Fruit fly (Drosophila melanogaster) whole organism, embryonic: ENCODE measurements around the gene wuho.

ENCODE experiments used
- ATbp ChIP-seq: fragments of 200-800 bp; sonication (Bioruptor generic); optimal IDR thresholded peaks from 2 replicates; lab custom pipeline; 2017; ENCODE audit warnings: missing biosample characterization, mild to moderate bottlenecking, missing genetic modification characterization, missing genetic modification reagents
- BEAF-32 ChIP-seq: fragments of 200-800 bp; sonication (Bioruptor generic); optimal IDR thresholded peaks from 3 replicates; lab custom pipeline; 2017; ENCODE audit warnings: missing biosample characterization, missing genetic modification characterization, mild to moderate bottlenecking, moderate library complexity, missing genetic modification reagents
- BtbVII ChIP-seq: fragments of 200-800 bp; sonication (Bioruptor generic); optimal IDR thresholded peaks from 3 replicates; lab custom pipeline; 2017; ENCODE audit warnings: missing biosample characterization, mild to moderate bottlenecking, missing genetic modification characterization
- CG11398 ChIP-seq: fragments of 200-800 bp; sonication (Bioruptor generic); optimal IDR thresholded peaks from 2 replicates; lab custom pipeline; 2016; ENCODE audit warnings: missing biosample characterization, missing genetic modification characterization
- CG1233 ChIP-seq: fragments of 200-800 bp; sonication (Bioruptor generic); optimal IDR thresholded peaks from 4 replicates; lab custom pipeline; 2018; ENCODE audit warnings: missing biosample characterization, mild to moderate bottlenecking, missing genetic modification characterization
- CG13287 ChIP-seq: fragments of 200-800 bp; sonication (Bioruptor generic); IDR thresholded peaks from 2 replicates; pipeline ENCODE4 v1.3.6; 2022; ENCODE audit warnings: missing biosample characterization, missing genetic modification characterization; ENCODE audit not compliant: partially characterized antibody
- CG14710 ChIP-seq: fragments of 200-800 bp; sonication (Bioruptor generic); optimal IDR thresholded peaks from 3 replicates; lab custom pipeline; 2019; ENCODE audit warnings: missing biosample characterization, mild to moderate bottlenecking, missing genetic modification characterization, moderate library complexity
- CG15011 ChIP-seq: fragments of 200-800 bp; sonication (Bioruptor generic); optimal IDR thresholded peaks from 3 replicates; lab custom pipeline; 2018; ENCODE audit warnings: missing biosample characterization, mild to moderate bottlenecking, missing genetic modification characterization
- CG16863 ChIP-seq: fragments of 200-800 bp; sonication (Bioruptor generic); optimal IDR thresholded peaks from 3 replicates; lab custom pipeline; 2016; ENCODE audit warnings: missing biosample characterization, missing genetic modification characterization
- CG17186 ChIP-seq: fragments of 200-800 bp; sonication (Bioruptor generic); optimal IDR thresholded peaks from 3 replicates; lab custom pipeline; 2017; ENCODE audit warnings: missing biosample characterization, missing genetic modification reagents, missing genetic modification characterization
- CG17385 ChIP-seq: fragments of 200-800 bp; sonication (Bioruptor generic); optimal IDR thresholded peaks from 3 replicates; lab custom pipeline; 2018; ENCODE audit warnings: missing biosample characterization, mild to moderate bottlenecking, missing genetic modification characterization
- CG17612 ChIP-seq: fragments of 200-800 bp; sonication (Bioruptor generic); IDR thresholded peaks from 2 replicates; pipeline ENCODE4 v1.3.6; 2022; ENCODE audit warnings: missing biosample characterization, missing genetic modification characterization
- CG18262 ChIP-seq: fragments of 200-800 bp; optimal IDR thresholded peaks from 3 replicates; lab custom pipeline; 2019; ENCODE audit warnings: missing biosample characterization, mild to moderate bottlenecking, missing genetic modification characterization, moderate library complexity
- CG18764 ChIP-seq: fragments of 200-800 bp; sonication (Bioruptor generic); optimal IDR thresholded peaks from 3 replicates; lab custom pipeline; 2016; ENCODE audit warnings: missing biosample characterization, missing genetic modification characterization
- CG2199 ChIP-seq: fragments of 200-800 bp; sonication (Bioruptor generic); IDR thresholded peaks from 3 replicates; pipeline ENCODE4 v1.3.6; 2022; ENCODE audit warnings: missing biosample characterization, missing genetic modification characterization
- CG2202 ChIP-seq: fragments of 200-800 bp; sonication (Bioruptor generic); optimal IDR thresholded peaks from 2 replicates; lab custom pipeline; 2018; ENCODE audit warnings: missing biosample characterization, mild to moderate bottlenecking, missing genetic modification characterization
- CG4360 ChIP-seq: fragments of 200-800 bp; sonication (Bioruptor generic); IDR thresholded peaks from 2 replicates; pipeline ENCODE4 v1.3.6; 2022; ENCODE audit warnings: missing biosample characterization, missing genetic modification characterization
- CG4730 ChIP-seq: fragments of 200-800 bp; sonication (Bioruptor generic); IDR thresholded peaks from 2 replicates; pipeline ENCODE4 v1.3.6; 2022; ENCODE audit warnings: missing biosample characterization, missing genetic modification characterization
- CG6765 ChIP-seq: fragments of 200-800 bp; sonication (Bioruptor generic); optimal IDR thresholded peaks from 3 replicates; lab custom pipeline; 2017; ENCODE audit warnings: missing biosample characterization, mild to moderate bottlenecking, missing genetic modification characterization
- CG8765 ChIP-seq: fragments of 200-800 bp; sonication (Bioruptor generic); IDR thresholded peaks from 2 replicates; pipeline ENCODE4 v1.3.6; 2022; ENCODE audit warnings: missing biosample characterization, missing genetic modification characterization
- D19A ChIP-seq: fragments of 200-800 bp; optimal IDR thresholded peaks from 3 replicates; lab custom pipeline; 2019; ENCODE audit warnings: missing biosample characterization, mild to moderate bottlenecking, missing genetic modification characterization, moderate library complexity
- Dp ChIP-seq: fragments of 200-800 bp; sonication (Bioruptor generic); optimal IDR thresholded peaks from 2 replicates; lab custom pipeline; 2018; ENCODE audit warnings: missing biosample characterization, mild to moderate bottlenecking, missing genetic modification characterization, moderate library complexity
- H15 ChIP-seq: fragments of 200-800 bp; sonication (Bioruptor generic); IDR thresholded peaks from 3 replicates; pipeline ENCODE4 v1.3.6; 2022; ENCODE audit warnings: missing biosample characterization, missing genetic modification characterization
- HmgZ ChIP-seq: fragments of 200-800 bp; sonication (Bioruptor generic); optimal IDR thresholded peaks from 2 replicates; lab custom pipeline; 2018; ENCODE audit warnings: missing biosample characterization, mild to moderate bottlenecking, missing genetic modification characterization
- Kr ChIP-seq: fragments of 200-800 bp; sonication (Bioruptor generic); optimal IDR thresholded peaks from 2 replicates; lab custom pipeline; 2017; ENCODE audit warnings: missing biosample characterization, mild to moderate bottlenecking, missing genetic modification characterization
- MTF-1 ChIP-seq: fragments of 200-800 bp; sonication (Bioruptor generic); optimal IDR thresholded peaks from 2 replicates; lab custom pipeline; 2018; ENCODE audit warnings: missing biosample characterization, mild to moderate bottlenecking, missing genetic modification characterization, borderline replicate concordance
- Scr ChIP-seq: fragments of 200-800 bp; sonication (Bioruptor generic); IDR thresholded peaks from 2 replicates; pipeline ENCODE4 v1.3.6; 2022; ENCODE audit warnings: missing biosample characterization, missing genetic modification characterization; ENCODE audit not compliant: partially characterized antibody
- Spps ChIP-seq: fragments of 200-800 bp; sonication (Bioruptor generic); optimal IDR thresholded peaks from 2 replicates; lab custom pipeline; 2018; ENCODE audit warnings: missing biosample characterization, mild to moderate bottlenecking, missing genetic modification characterization
- TFAM ChIP-seq: fragments of 200-800 bp; sonication (Bioruptor generic); optimal IDR thresholded peaks from 2 replicates; lab custom pipeline; 2017; ENCODE audit warnings: missing biosample characterization, missing genetic modification characterization, inconsistent platforms
- al ChIP-seq: fragments of 200-800 bp; sonication (Bioruptor generic); IDR thresholded peaks from 2 replicates; pipeline ENCODE4 v1.3.6; 2022; ENCODE audit warnings: missing biosample characterization, missing genetic modification characterization
- chinmo ChIP-seq: fragments of 200-800 bp; sonication (Bioruptor generic); IDR thresholded peaks from 4 replicates; pipeline ENCODE4 v1.3.6; 2022; ENCODE audit warnings: missing biosample characterization, missing genetic modification characterization; ENCODE audit not compliant: partially characterized antibody
- chn ChIP-seq: fragments of 200-800 bp; sonication (Bioruptor generic); optimal IDR thresholded peaks from 2 replicates; lab custom pipeline; 2016; ENCODE audit warnings: missing biosample characterization, missing genetic modification characterization
- fd102C ChIP-seq: fragments of 200-800 bp; sonication (Bioruptor generic); optimal IDR thresholded peaks from 2 replicates; lab custom pipeline; 2018; ENCODE audit warnings: missing biosample characterization, mild to moderate bottlenecking, missing genetic modification characterization, moderate library complexity
- grau ChIP-seq: fragments of 200-800 bp; optimal IDR thresholded peaks from 3 replicates; lab custom pipeline; 2019; ENCODE audit warnings: missing biosample characterization, mild to moderate bottlenecking, missing genetic modification characterization, moderate library complexity
- gsb-n ChIP-seq: fragments of 200-800 bp; sonication (Bioruptor generic); optimal IDR thresholded peaks from 3 replicates; lab custom pipeline; 2018; ENCODE audit warnings: missing biosample characterization, mild to moderate bottlenecking, missing genetic modification characterization
- hkb ChIP-seq, 2 experiments: fragments of 200-800 bp in 1 of 2; fragments of >200 bp in 1 of 2; sonication (Bioruptor generic) in 1 of 2; IDR thresholded peaks in 1 of 2; optimal IDR thresholded peaks in 1 of 2; 2 replicates each; pipeline versions ENCODE4 v1.3.6 to Lab custom; 2017 to 2022; ENCODE audit warnings: missing biosample characterization in 1 of 2, missing genetic modification characterization in 1 of 2
- inv ChIP-seq: fragments of 200-800 bp; sonication (Bioruptor generic); IDR thresholded peaks from 2 replicates; pipeline ENCODE4 v1.3.6; 2022; ENCODE audit warnings: missing biosample characterization, missing genetic modification characterization; ENCODE audit not compliant: partially characterized antibody
- kni ChIP-seq: fragments of 200-800 bp; sonication (Bioruptor generic); optimal IDR thresholded peaks from 3 replicates; lab custom pipeline; 2017; ENCODE audit warnings: mild to moderate bottlenecking, missing biosample characterization, missing genetic modification reagents, missing genetic modification characterization
- lilli ChIP-seq: fragments of 200-800 bp; sonication (Bioruptor generic); optimal IDR thresholded peaks from 3 replicates; lab custom pipeline; 2016; ENCODE audit warnings: missing biosample characterization, missing genetic modification characterization
- nerfin-2 ChIP-seq: fragments of 200-800 bp; sonication (Bioruptor generic); IDR thresholded peaks from 2 replicates; pipeline ENCODE4 v1.3.6; 2022; ENCODE audit warnings: missing biosample characterization, missing genetic modification characterization; ENCODE audit not compliant: partially characterized antibody
- pb ChIP-seq: fragments of 200-800 bp; sonication (Bioruptor generic); optimal IDR thresholded peaks from 3 replicates; lab custom pipeline; 2016; ENCODE audit warnings: missing biosample characterization, missing genetic modification characterization
- pfk ChIP-seq: fragments of 200-800 bp; sonication (Bioruptor generic); optimal IDR thresholded peaks from 2 replicates; lab custom pipeline; 2018; ENCODE audit warnings: missing biosample characterization, mild to moderate bottlenecking, missing genetic modification characterization, moderate library complexity
- pita ChIP-seq: fragments of 200-800 bp; sonication (Bioruptor generic); optimal IDR thresholded peaks from 2 replicates; lab custom pipeline; 2017; ENCODE audit warnings: missing biosample characterization, mild to moderate bottlenecking, missing genetic modification characterization
- pzg ChIP-seq: fragments of 200-800 bp; sonication (Bioruptor generic); optimal IDR thresholded peaks from 3 replicates; lab custom pipeline; 2018; ENCODE audit warnings: missing biosample characterization, mild to moderate bottlenecking, missing genetic modification characterization, moderate library complexity
- sima ChIP-seq: fragments of 200-800 bp; sonication (Bioruptor generic); optimal IDR thresholded peaks from 2 replicates; lab custom pipeline; 2016; ENCODE audit warnings: missing biosample characterization, missing genetic modification characterization
- slou ChIP-seq: fragments of 200-800 bp; sonication (Bioruptor generic); optimal IDR thresholded peaks from 3 replicates; lab custom pipeline; 2016; ENCODE audit warnings: missing biosample characterization, missing genetic modification characterization
- stc ChIP-seq: fragments of 200-800 bp; sonication (Bioruptor generic); IDR thresholded peaks from 2 replicates; pipeline ENCODE4 v1.3.6; 2022; ENCODE audit warnings: missing biosample characterization, missing genetic modification characterization
- stwl ChIP-seq: fragments of 200-800 bp; sonication (Bioruptor generic); optimal IDR thresholded peaks from 3 replicates; lab custom pipeline; 2018; ENCODE audit warnings: missing biosample characterization, mild to moderate bottlenecking, missing genetic modification characterization, moderate library complexity
- vvl ChIP-seq: fragments of 200-800 bp; sonication (Bioruptor generic); IDR thresholded peaks from 2 replicates; pipeline ENCODE4 v1.3.6; 2022; ENCODE audit warnings: missing biosample characterization, missing genetic modification characterization
- wek ChIP-seq: fragments of 200-800 bp; sonication (Bioruptor generic); optimal IDR thresholded peaks from 3 replicates; lab custom pipeline; 2018; ENCODE audit warnings: missing biosample characterization, mild to moderate bottlenecking, missing genetic modification characterization, moderate library complexity

The wuho gene

dm6 chrX:6301052-6301451 is 13.2 kb downstream of the wuho start, which contains the start of gene CG12219 (continued):
- TF ChIP-seq D19A (tag; lab: Kevin White, UChicago): no peak
- TF ChIP-seq kni (GFP tag; lab: Kevin White, UChicago): no peak
- peak; percentile 60 for TF ChIP-seq Dp (GFP tag; lab: Kevin White, UChicago)
- TF ChIP-seq CG4730 (GFP tag; lab: Robert Waterston, UW): no peak
- TF ChIP-seq fd102C (GFP tag; lab: Kevin White, UChicago): no peak
- TF ChIP-seq hkb (optimal IDR thresholded peaks at IDR 0.05; lab: Kevin White, UChicago): no peak
- no peak for TF ChIP-seq hkb (GFP tag; IDR thresholded peaks at IDR 0.05; lab: Robert Waterston, UW)
- TF ChIP-seq vvl: peak; percentile 23; the same call in 1 of the 2 replicates
- TF ChIP-seq CG17186 (GFP tag; lab: Kevin White, UChicago): peak; percentile 20
- TF ChIP-seq Kr (GFP tag; lab: Kevin White, UChicago): no peak
- TF ChIP-seq lilli (GFP tag; lab: Kevin White, UChicago): no peak
- TF ChIP-seq grau: no peak
- TF ChIP-seq BtbVII (GFP tag; lab: Kevin White, UChicago): no peak
- TF ChIP-seq Scr (GFP tag; lab: Robert Waterston, UW): peak; percentile 59
- no peak for TF ChIP-seq ATbp (GFP tag; lab: Kevin White, UChicago)
- no peak for TF ChIP-seq TFAM
- TF ChIP-seq pb (GFP tag; lab: Kevin White, UChicago): no peak
- no peak for TF ChIP-seq CG4360 (GFP tag; lab: Robert Waterston, UW)
- no peak for TF ChIP-seq CG6765 (GFP tag; lab: Kevin White, UChicago)
- TF ChIP-seq chinmo (GFP tag; lab: Robert Waterston, UW): 0 out of 4 replicates have a peak, but pooled peaks have one; percentile 10
- no peak for TF ChIP-seq slou (GFP tag; lab: Kevin White, UChicago)
- no peak for TF ChIP-seq CG2202
- TF ChIP-seq nerfin-2 (GFP tag; lab: Robert Waterston, UW): 0 out of 2 replicates have a peak, but pooled peaks have one; percentile 22
- peak; percentile 72 for TF ChIP-seq pzg (GFP tag; lab: Kevin White, UChicago)
- peak; percentile 44; the same call in 1 of the 2 replicates for TF ChIP-seq inv
- TF ChIP-seq BEAF-32: peak; percentile 73
- TF ChIP-seq stwl (tag; lab: Kevin White, UChicago): peak; percentile 74
- no peak for TF ChIP-seq H15 (GFP tag; lab: Robert Waterston, UW)
- no peak for TF ChIP-seq CG15011 (GFP tag; lab: Kevin White, UChicago)
- TF ChIP-seq CG16863: no peak
- TF ChIP-seq HmgZ (tag; lab: Kevin White, UChicago): peak; percentile 20
- TF ChIP-seq CG17612 (GFP tag; lab: Robert Waterston, UW): no peak
- no peak for TF ChIP-seq stc (GFP tag; lab: Robert Waterston, UW)
- TF ChIP-seq CG18764 (GFP tag; lab: Kevin White, UChicago): no peak
- no peak for TF ChIP-seq sima (GFP tag; lab: Kevin White, UChicago)
- no peak for TF ChIP-seq pfk
- peak; percentile 53 for TF ChIP-seq CG14710
- TF ChIP-seq CG1233: no peak
- TF ChIP-seq CG18262 (tag; lab: Kevin White, UChicago): no peak
- no peak for TF ChIP-seq MTF-1 (GFP tag; lab: Kevin White, UChicago)
- TF ChIP-seq gsb-n (tag; lab: Kevin White, UChicago): no peak
- no peak for TF ChIP-seq CG8765 (GFP tag; lab: Robert Waterston, UW)
- no peak for TF ChIP-seq pita (GFP tag; lab: Kevin White, UChicago)
- TF ChIP-seq Spps (tag; lab: Kevin White, UChicago): no peak
- no peak for TF ChIP-seq chn (GFP tag; lab: Kevin White, UChicago)
- no peak for TF ChIP-seq CG11398
- no peak for TF ChIP-seq CG2199
- TF ChIP-seq al (GFP tag; lab: Robert Waterston, UW): no peak
- TF ChIP-seq CG13287 (GFP tag; lab: Robert Waterston, UW): peak; percentile 80
- TF ChIP-seq CG17385 (GFP tag; lab: Kevin White, UChicago): no peak
- TF ChIP-seq wek (GFP tag; lab: Kevin White, UChicago): no peak
